Worm (Caenorhabditis elegans) whole organism, L4/young adult: ENCODE measurements around the gene clp-10.

Experiments
- W03F9.2 ChIP-seq: fragments of 150-350 bp; optimal IDR thresholded peaks from 2 replicates; lab custom pipeline; 2014; ENCODE audit warnings: missing biosample characterization, missing genetic modification characterization
- dao-5 ChIP-seq: sonication (generic microtip); optimal IDR thresholded peaks from 2 replicates; lab custom pipeline; 2016; ENCODE audit warnings: missing genotype, missing genetic modification characterization, moderate library complexity, missing compliant biosample characterization
- him-1 ChIP-seq: sonication (generic microtip); optimal IDR thresholded peaks from 2 replicates; lab custom pipeline; 2016; ENCODE audit warnings: missing genotype, missing genetic modification reagents, missing genetic modification characterization, missing compliant biosample characterization

DNA sequence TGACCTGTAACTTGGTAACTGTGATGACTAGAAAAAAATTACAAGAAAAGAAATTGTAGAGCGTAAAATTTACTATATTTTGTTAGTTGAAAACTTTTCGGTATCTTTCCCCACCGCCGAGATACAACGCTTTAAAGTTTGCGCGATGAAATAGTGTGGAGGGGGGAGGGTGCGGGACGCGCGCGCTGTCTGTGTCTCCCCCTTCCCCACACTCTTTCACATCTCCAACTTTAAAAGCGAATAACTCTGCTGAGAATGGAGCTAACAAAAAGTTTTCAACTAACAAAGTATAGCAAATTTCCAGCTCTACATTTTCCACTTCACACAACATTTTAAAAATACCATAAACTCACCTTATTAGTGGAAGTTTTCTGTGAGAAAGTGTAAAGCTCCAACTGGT, 20.5 kb downstream of the clp-10 start:
- TF ChIP-seq W03F9.2 (tag; lab: Kevin White, UChicago): no peak
- TF ChIP-seq dao-5: no peak
- no peak for TF ChIP-seq him-1 (tag; lab: Kevin White, UChicago)
